Worm (Caenorhabditis elegans) whole organism, late embryonic: ENCODE measurements around the gene srw-73.
A peak's percentile ranks its signal among the peaks of the same experiment; 100 is the strongest.

ENCODE experiments used
- C08G9.2 ChIP-seq: sonication (generic microtip); optimal IDR thresholded peaks from 2 replicates; lab custom pipeline; 2016; ENCODE audit warnings: mild to moderate bottlenecking, missing genetic modification characterization, moderate library complexity, missing compliant biosample characterization
- C38D4.7 ChIP-seq: fragments of 200-800 bp; sonication (Bioruptor generic); optimal IDR thresholded peaks from 2 replicates; lab custom pipeline; 2018; ENCODE audit warnings: mild to moderate bottlenecking, missing genetic modification characterization, moderate library complexity, missing compliant biosample characterization
- F13H6.1 ChIP-seq: sonication (generic microtip); optimal IDR thresholded peaks from 2 replicates; lab custom pipeline; 2016; ENCODE audit warnings: missing genetic modification characterization, missing compliant biosample characterization
- K02D7.2 ChIP-seq: sonication (generic microtip); optimal IDR thresholded peaks from 2 replicates; lab custom pipeline; 2017; ENCODE audit warnings: mild to moderate bottlenecking, missing genetic modification characterization, missing compliant biosample characterization
- T23F11.4 ChIP-seq: fragments of 200-800 bp; sonication (Bioruptor generic); optimal IDR thresholded peaks from 2 replicates; lab custom pipeline; 2018; ENCODE audit warnings: mild to moderate bottlenecking, missing genetic modification characterization, missing compliant biosample characterization
- ahr-1 ChIP-seq: sonication (generic microtip); optimal IDR thresholded peaks from 2 replicates; lab custom pipeline; 2016; ENCODE audit warnings: missing genetic modification characterization, missing compliant biosample characterization
- ama-1 ChIP-seq: fragments of 150-350 bp; optimal IDR thresholded peaks from 2 replicates; lab custom pipeline; 2014
- ceh-14 ChIP-seq: sonication (generic microtip); optimal IDR thresholded peaks from 2 replicates; lab custom pipeline; 2016; ENCODE audit warnings: missing genotype, missing genetic modification characterization, missing compliant biosample characterization
- ceh-18 ChIP-seq: sonication (generic microtip); optimal IDR thresholded peaks from 2 replicates; lab custom pipeline; 2016; ENCODE audit warnings: missing genetic modification characterization, missing compliant biosample characterization
- ceh-19 ChIP-seq: fragments of 200-800 bp; sonication (Bioruptor generic); optimal IDR thresholded peaks from 2 replicates; lab custom pipeline; 2018; ENCODE audit warnings: mild to moderate bottlenecking, missing genetic modification characterization, missing compliant biosample characterization
- ceh-24 ChIP-seq: sonication (generic microtip); optimal IDR thresholded peaks from 2 replicates; lab custom pipeline; 2016; ENCODE audit warnings: mild to moderate bottlenecking, missing genetic modification characterization, missing compliant biosample characterization
- ceh-45 ChIP-seq: fragments of 200-800 bp; sonication (Bioruptor generic); IDR thresholded peaks from 2 replicates; pipeline ENCODE4 v1.3.6; 2022; ENCODE audit warnings: missing genetic modification reagents, missing genetic modification characterization, missing compliant biosample characterization
- ceh-9 ChIP-seq: sonication (generic microtip); optimal IDR thresholded peaks from 2 replicates; lab custom pipeline; 2016; ENCODE audit warnings: mild to moderate bottlenecking, missing genetic modification characterization, inconsistent platforms, missing compliant biosample characterization
- che-1 ChIP-seq: sonication (generic microtip); optimal IDR thresholded peaks from 2 replicates; lab custom pipeline; 2016; ENCODE audit warnings: mild to moderate bottlenecking, missing genetic modification characterization, missing compliant biosample characterization
- dmd-4 ChIP-seq: sonication (generic microtip); optimal IDR thresholded peaks from 2 replicates; lab custom pipeline; 2016; ENCODE audit warnings: borderline replicate concordance, missing genetic modification characterization, missing compliant biosample characterization
- elt-2 ChIP-seq: sonication (generic microtip); optimal IDR thresholded peaks from 2 replicates; lab custom pipeline; 2016; ENCODE audit warnings: missing genetic modification reagents, missing genetic modification characterization, missing compliant biosample characterization
- elt-4 ChIP-seq: sonication (generic microtip); optimal IDR thresholded peaks from 2 replicates; lab custom pipeline; 2016; ENCODE audit warnings: missing genetic modification characterization, missing compliant biosample characterization
- ets-4 ChIP-seq: sonication (generic microtip); optimal IDR thresholded peaks from 2 replicates; lab custom pipeline; 2016; ENCODE audit warnings: missing genetic modification characterization, missing compliant biosample characterization
- eyg-1 ChIP-seq: sonication (generic microtip); optimal IDR thresholded peaks from 2 replicates; lab custom pipeline; 2016; ENCODE audit warnings: missing genotype, missing genetic modification characterization, missing compliant biosample characterization
- fkh-10 ChIP-seq: fragments of 150-350 bp; optimal IDR thresholded peaks from 2 replicates; lab custom pipeline; 2014; ENCODE audit warnings: missing biosample characterization, missing genetic modification reagents, missing genetic modification characterization
- fkh-6 ChIP-seq: sonication (generic microtip); optimal IDR thresholded peaks from 2 replicates; lab custom pipeline; 2016; ENCODE audit warnings: missing genetic modification characterization, missing compliant biosample characterization
- hlh-13 ChIP-seq: fragments of 200-800 bp; sonication (Bioruptor generic); optimal IDR thresholded peaks from 2 replicates; lab custom pipeline; 2018; ENCODE audit warnings: mild to moderate bottlenecking, missing genetic modification characterization, missing compliant biosample characterization
- hlh-15 ChIP-seq: sonication (generic microtip); optimal IDR thresholded peaks from 2 replicates; lab custom pipeline; 2016; ENCODE audit warnings: missing genetic modification characterization, missing compliant biosample characterization
- hlh-30 ChIP-seq: sonication (generic microtip); optimal IDR thresholded peaks from 2 replicates; lab custom pipeline; 2017; ENCODE audit warnings: antibody characterized with exemption, missing genetic modification characterization, missing compliant biosample characterization; ENCODE audit not compliant: insufficient read depth
- hlh-6 ChIP-seq: sonication (generic microtip); optimal IDR thresholded peaks from 2 replicates; lab custom pipeline; 2016; ENCODE audit warnings: missing genotype, missing genetic modification characterization, missing compliant biosample characterization
- hlh-8 ChIP-seq: sonication (generic microtip); optimal IDR thresholded peaks from 2 replicates; lab custom pipeline; 2016; ENCODE audit warnings: missing genotype, missing genetic modification characterization, missing compliant biosample characterization
- madf-2 ChIP-seq: sonication (generic microtip); optimal IDR thresholded peaks from 2 replicates; lab custom pipeline; 2017; ENCODE audit warnings: missing genetic modification characterization, missing compliant biosample characterization
- mec-3 ChIP-seq: sonication (generic microtip); optimal IDR thresholded peaks from 2 replicates; lab custom pipeline; 2016; ENCODE audit warnings: borderline replicate concordance, missing genetic modification characterization, missing compliant biosample characterization
- nfya-1 ChIP-seq: sonication (generic microtip); optimal IDR thresholded peaks from 2 replicates; lab custom pipeline; 2017; ENCODE audit warnings: missing genetic modification characterization, mild to moderate bottlenecking, missing compliant biosample characterization, antibody characterized with exemption, moderate library complexity
- nhr-11 ChIP-seq: fragments of 150-350 bp; optimal IDR thresholded peaks from 2 replicates; lab custom pipeline; 2014; ENCODE audit warnings: missing biosample characterization, missing genetic modification characterization
- npax-4 ChIP-seq: sonication (generic microtip); optimal IDR thresholded peaks from 2 replicates; lab custom pipeline; 2016; ENCODE audit warnings: missing genetic modification characterization, missing compliant biosample characterization
- pag-3 ChIP-seq: sonication (generic microtip); optimal IDR thresholded peaks from 2 replicates; lab custom pipeline; 2016; ENCODE audit warnings: missing compliant biosample characterization, missing genetic modification characterization, borderline replicate concordance
- pat-9 ChIP-seq: fragments of 200-800 bp; sonication (Bioruptor generic); optimal IDR thresholded peaks from 2 replicates; lab custom pipeline; 2018; ENCODE audit warnings: mild to moderate bottlenecking, missing genetic modification characterization, moderate library complexity, missing compliant biosample characterization
- pax-1 ChIP-seq: fragments of 150-350 bp; optimal IDR thresholded peaks from 2 replicates; lab custom pipeline; 2014; ENCODE audit warnings: missing biosample characterization, missing genetic modification characterization
- pha-2 ChIP-seq: sonication (generic microtip); optimal IDR thresholded peaks from 2 replicates; lab custom pipeline; 2017; ENCODE audit warnings: mild to moderate bottlenecking, missing genetic modification characterization, missing compliant biosample characterization
- pqm-1 ChIP-seq: sonication (generic microtip); optimal IDR thresholded peaks from 2 replicates; lab custom pipeline; 2016; ENCODE audit warnings: missing genetic modification characterization, missing compliant biosample characterization
- rnt-1 ChIP-seq: sonication (generic microtip); optimal IDR thresholded peaks from 2 replicates; lab custom pipeline; 2016; ENCODE audit warnings: missing genetic modification characterization, missing compliant biosample characterization
- tbx-2 ChIP-seq: sonication (generic microtip); optimal IDR thresholded peaks from 2 replicates; lab custom pipeline; 2016; ENCODE audit warnings: missing genetic modification characterization, missing compliant biosample characterization
- tbx-7 ChIP-seq: sonication (generic microtip); optimal IDR thresholded peaks from 2 replicates; lab custom pipeline; 2016; ENCODE audit warnings: missing genotype, missing genetic modification characterization, missing compliant biosample characterization
- unc-3 ChIP-seq, 2 experiments: fragments of 200-800 bp in 1 of 2; sonication (Bioruptor generic) in 1 of 2; sonication (generic microtip) in 1 of 2; conservative IDR thresholded peaks in 1 of 2; optimal IDR thresholded peaks in 1 of 2; 2 replicates each; pipeline versions ENCODE4 v1.3.6 to Lab custom; 2016 to 2022; ENCODE audit warnings: missing compliant biosample characterization in 2 of 2, missing genetic modification characterization in 2 of 2, missing genetic modification reagents in 1 of 2
- unc-42 ChIP-seq: sonication (generic microtip); optimal IDR thresholded peaks from 2 replicates; lab custom pipeline; 2016; ENCODE audit warnings: missing genotype, missing genetic modification characterization, missing compliant biosample characterization
- unc-55 ChIP-seq: sonication (generic microtip); optimal IDR thresholded peaks from 2 replicates; lab custom pipeline; 2017; ENCODE audit warnings: missing biosample characterization, missing genetic modification reagents, missing genetic modification characterization
- zip-5 ChIP-seq: sonication (generic microtip); optimal IDR thresholded peaks from 2 replicates; lab custom pipeline; 2016; ENCODE audit warnings: missing genetic modification characterization, missing compliant biosample characterization
- ztf-16 ChIP-seq: sonication (generic microtip); optimal IDR thresholded peaks from 2 replicates; lab custom pipeline; 2017; ENCODE audit warnings: missing genetic modification characterization, missing compliant biosample characterization

Gene srw-73

ce11 chrV:16570697-16571096 lies 17.6 kb downstream of the srw-73 start, which contains the start of gene nhr-233:
Gene nhr-233, minus strand, starts transcription at chrV:16570797.
- no peak for TF ChIP-seq unc-55
- no peak for TF ChIP-seq pat-9
- TF ChIP-seq C08G9.2 (tag; lab: Kevin White, UChicago), result no peak
- TF ChIP-seq ceh-18 (tag; lab: Kevin White, UChicago), result no peak
- no peak for TF ChIP-seq pqm-1
- TF ChIP-seq unc-3 (GFP tag; conservative IDR thresholded peaks at IDR 0.05; lab: Robert Waterston, UW), result no peak
- TF ChIP-seq unc-3 (tag; optimal IDR thresholded peaks at IDR 0.05; lab: Kevin White, UChicago), result no peak
- TF ChIP-seq elt-4 (tag; lab: Kevin White, UChicago), result no peak
- no peak for TF ChIP-seq nfya-1 (tag; lab: Kevin White, UChicago)
- TF ChIP-seq tbx-2 (tag; lab: Kevin White, UChicago), result no peak
- TF ChIP-seq tbx-7 (tag; lab: Kevin White, UChicago), result no peak
- no peak for TF ChIP-seq zip-5 (tag; lab: Kevin White, UChicago)
- no peak for TF ChIP-seq nhr-11 (tag; lab: Kevin White, UChicago)
- TF ChIP-seq pha-2 (tag; lab: Kevin White, UChicago), result no peak

- TF ChIP-seq eyg-1, result no peak
- TF ChIP-seq T23F11.4 (GFP tag; lab: Kevin White, UChicago), result no peak
- TF ChIP-seq mec-3 (tag; lab: Kevin White, UChicago), result no peak
- no peak for TF ChIP-seq fkh-6 (tag; lab: Kevin White, UChicago)
- no peak for TF ChIP-seq hlh-6 (tag; lab: Kevin White, UChicago)
- TF ChIP-seq ama-1 (lab: Kevin White, UChicago), result no peak
- no peak for TF ChIP-seq hlh-30
Measured at ce11 chrV:16568056-16568455, 20.3 kb downstream of the srw-73 start.

DNA sequence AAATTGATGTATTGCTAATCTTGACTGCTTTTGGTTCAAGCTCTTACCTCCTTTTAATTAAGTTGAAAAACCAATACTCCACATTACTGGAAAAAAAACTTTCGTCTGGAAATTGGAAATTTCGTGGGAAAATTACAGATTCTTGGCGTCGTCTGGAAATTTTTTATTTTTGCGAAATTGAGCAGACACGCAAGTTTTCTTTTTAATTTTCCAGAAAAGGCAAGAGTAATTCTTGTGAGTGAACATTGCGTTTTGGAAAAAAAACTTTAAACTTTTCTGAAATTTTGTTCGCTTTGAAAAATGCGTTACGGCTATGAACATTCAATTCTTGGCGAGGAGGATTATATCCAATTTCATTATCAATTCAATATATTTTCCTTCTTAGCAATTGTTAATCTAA lies 22.7 kb downstream of the srw-73 start, which contains the start of gene sru-45:
sru-45 (plus strand) TSS at position 301 of the 400 bp plus-strand sequence.
- TF ChIP-seq ceh-9 (tag; lab: Kevin White, UChicago), result no peak
- TF ChIP-seq ets-4 (tag; lab: Kevin White, UChicago), result no peak
- TF ChIP-seq pag-3 (tag; lab: Kevin White, UChicago), result no peak
- no peak for TF ChIP-seq ceh-24 (tag; lab: Kevin White, UChicago)
- TF ChIP-seq, all 69 proteins: peak for 0

ce11 chrV:16552929-16553328 lies 35.4 kb downstream of the srw-73 start, which contains the start of gene Y32B12B.4:
Gene Y32B12B.4, plus strand, starts transcription at chrV:16553327.
- TF ChIP-seq ztf-16 (tag; lab: Kevin White, UChicago) (peak; percentile 60), eyg-1 (no peak), T23F11.4 (GFP tag; lab: Kevin White, UChicago) (no peak), tbx-2 (tag; lab: Kevin White, UChicago) (peak; percentile 98), hlh-13 (GFP tag; lab: Kevin White, UChicago) (peak; percentile 13), dmd-4 (peak; percentile 84), fkh-10 (GFP tag; lab: Kevin White, UChicago) (no peak), ceh-45 (0 out of 2 replicates have a peak, but pooled peaks have one; percentile 34), ceh-24 (tag; lab: Kevin White, UChicago) (no peak), pax-1 (tag; lab: Kevin White, UChicago) (no peak), unc-42 (tag; lab: Kevin White, UChicago) (peak; percentile 55), madf-2 (tag; lab: Kevin White, UChicago) (peak; percentile 3), ceh-19 (peak; percentile 75), C38D4.7 (GFP tag; lab: Kevin White, UChicago) (no peak), ceh-18 (tag; lab: Kevin White, UChicago) (peak; percentile 56), elt-2 (tag; lab: Kevin White, UChicago) (no peak), ahr-1 (tag; lab: Kevin White, UChicago) (peak; percentile 76), tbx-7 (tag; lab: Kevin White, UChicago) (peak; percentile 99), F13H6.1 (tag; lab: Kevin White, UChicago) (peak; percentile 91), che-1 (tag; lab: Kevin White, UChicago) (no peak), nfya-1 (tag; lab: Kevin White, UChicago) (no peak), mec-3 (tag; lab: Kevin White, UChicago) (peak; percentile 93), unc-3 (GFP tag; conservative IDR thresholded peaks at IDR 0.05; lab: Robert Waterston, UW) (peak; percentile 44; the same call in 1 of the 2 replicates), unc-3 (tag; optimal IDR thresholded peaks at IDR 0.05; lab: Kevin White, UChicago) (peak; percentile 76), hlh-8 (peak; percentile 91), ceh-9 (tag; lab: Kevin White, UChicago) (no peak), C08G9.2 (tag; lab: Kevin White, UChicago) (peak; percentile 94), rnt-1 (tag; lab: Kevin White, UChicago) (peak; percentile 94), hlh-6 (tag; lab: Kevin White, UChicago) (peak; percentile 86), npax-4 (no peak), ceh-14 (tag; lab: Kevin White, UChicago) (peak; percentile 96), K02D7.2 (peak; percentile 45), hlh-15 (tag; lab: Kevin White, UChicago) (peak; percentile 29)
